Fruit fly (Drosophila melanogaster): Measurements from ENCODE around the gene CG7573.

The CG7573 gene

DNA sequence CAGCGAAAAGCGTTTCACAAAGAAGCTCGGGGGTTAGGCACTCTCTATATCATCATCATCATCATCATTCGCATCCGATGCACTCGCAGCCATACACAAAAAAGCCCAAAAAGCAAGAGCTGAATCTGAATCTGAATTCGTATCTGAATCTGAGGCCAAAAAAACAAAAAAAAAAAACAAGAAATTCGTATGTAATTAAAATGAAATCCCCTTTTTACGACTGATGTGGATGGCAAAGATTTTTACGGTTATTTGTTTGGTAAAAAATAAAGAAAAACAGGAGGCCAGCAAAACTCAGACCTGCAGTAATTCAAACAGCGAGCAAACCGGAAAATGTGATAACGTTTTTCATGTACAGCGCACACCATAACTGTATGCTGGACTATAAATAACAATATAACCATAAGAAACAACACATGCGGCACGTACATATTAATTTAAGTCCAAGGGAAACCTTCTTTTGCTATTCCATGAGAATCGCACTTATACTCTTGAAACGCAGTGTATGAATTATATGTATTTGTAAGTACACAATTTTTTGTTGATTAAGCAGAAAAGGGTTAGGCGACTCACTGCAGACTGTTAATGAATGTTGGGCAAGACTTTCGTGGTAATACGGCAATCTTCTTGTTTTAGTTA lies 7.1 kb downstream of the CG7573 start (continued):
- TF ChIP-seq dmrt11E (tag; optimal IDR thresholded peaks at IDR 0.05) (peak; percentile 70), CG7271 (tag; optimal IDR thresholded peaks at IDR 0.05) (peak; percentile 11), CG12391 (tag; optimal IDR thresholded peaks at IDR 0.05) (peak; percentile 82), pfk (GFP tag; optimal IDR thresholded peaks at IDR 0.05) (no peak), Sox100B (GFP tag; optimal IDR thresholded peaks at IDR 0.05) (peak; percentile 80), HLHmδ (GFP tag; optimal IDR thresholded peaks at IDR 0.05) (no peak), Dip2 (GFP tag; IDR thresholded peaks at IDR 0.05) (peak; percentile 54; the same call in 1 of the 2 replicates), Nf-YC (tag; optimal IDR thresholded peaks at IDR 0.05) (peak; percentile 58), CG8388 (GFP tag; optimal IDR thresholded peaks at IDR 0.05) (peak; percentile 83), CG17328 (GFP tag; IDR thresholded peaks at IDR 0.05) (peak; percentile 92), CG9932 (GFP tag; IDR thresholded peaks at IDR 0.05) (peak; percentile 64), CG14441 (GFP tag; IDR thresholded peaks at IDR 0.05) (peak; percentile 88), croc (GFP tag; conservative IDR thresholded peaks at IDR 0.05) (peak; percentile 77), CG6654 (GFP tag; optimal IDR thresholded peaks at IDR 0.05) (peak; percentile 58), sqz (GFP tag; optimal IDR thresholded peaks at IDR 0.05) (peak; percentile 74), Bteb2 (GFP tag; optimal IDR thresholded peaks at IDR 0.05) (peak; percentile 54), Fer3 (tag; optimal IDR thresholded peaks at IDR 0.05) (peak; percentile 87), vnd (GFP tag; IDR thresholded peaks at IDR 0.05; ENCODE audit: partially characterized antibody) (no peak), Fer1 (GFP tag; optimal IDR thresholded peaks at IDR 0.05) (peak; percentile 83), CG7963 (GFP tag; IDR thresholded peaks at IDR 0.05; ENCODE audit: partially characterized antibody) (no peak), ash1 (GFP tag; optimal IDR thresholded peaks at IDR 0.05) (no peak), hkb (optimal IDR thresholded peaks at IDR 0.05) (no peak), hkb (GFP tag; IDR thresholded peaks at IDR 0.05) (peak; percentile 95), CG17361 (GFP tag; IDR thresholded peaks at IDR 0.05) (peak; percentile 90), sob (GFP tag; IDR thresholded peaks at IDR 0.05) (peak; percentile 91), CG9817 (tag; optimal IDR thresholded peaks at IDR 0.05) (peak; percentile 75), Dad (GFP tag; optimal IDR thresholded peaks at IDR 0.05) (peak; percentile 74), phol (tag; optimal IDR thresholded peaks at IDR 0.05) (peak; percentile 88), CG17912 (GFP tag; optimal IDR thresholded peaks at IDR 0.05) (peak; percentile 34), stwl (tag; optimal IDR thresholded peaks at IDR 0.05) (peak; percentile 18), gro (GFP tag; optimal IDR thresholded peaks at IDR 0.05) (peak; percentile 60), Camta (GFP tag; optimal IDR thresholded peaks at IDR 0.05) (peak; percentile 71), ro (GFP tag; IDR thresholded peaks at IDR 0.05) (peak; percentile 78), zen2 (GFP tag; IDR thresholded peaks at IDR 0.05; ENCODE audit: partially characterized antibody) (no peak), Lhr (GFP tag; optimal IDR thresholded peaks at IDR 0.05) (peak; percentile 47), bbx (GFP tag; IDR thresholded peaks at IDR 0.05; ENCODE audit: partially characterized antibody) (no peak), CG10565 (GFP tag; optimal IDR thresholded peaks at IDR 0.05) (peak; percentile 57), CG32772 (GFP tag; IDR thresholded peaks at IDR 0.05) (peak; percentile 91), CG16863 (GFP tag; optimal IDR thresholded peaks at IDR 0.05) (peak; percentile 85), Mes4 (GFP tag; optimal IDR thresholded peaks at IDR 0.05) (peak; percentile 77), D (optimal IDR thresholded peaks at IDR 0.05) (no peak), D (GFP tag; optimal IDR thresholded peaks at IDR 0.05) (peak; percentile 79), Kr (GFP tag; optimal IDR thresholded peaks at IDR 0.05) (no peak), CG6272 (GFP tag; IDR thresholded peaks at IDR 0.05) (peak; percentile 71), ken (GFP tag; IDR thresholded peaks at IDR 0.05) (peak; percentile 91), ranshi (GFP tag; IDR thresholded peaks at IDR 0.05) (peak; percentile 91), CG14667 (GFP tag; IDR thresholded peaks at IDR 0.05) (peak; percentile 85), Doc3 (GFP tag; IDR thresholded peaks at IDR 0.05; ENCODE audit: partially characterized antibody) (no peak), Atf6 (GFP tag; IDR thresholded peaks at IDR 0.05) (peak; percentile 88), CG6175 (GFP tag; IDR thresholded peaks at IDR 0.05) (peak; percentile 93; the same call in 2 of the 3 replicates)

Data from whole organism, embryonic.